Worm (Caenorhabditis elegans) whole organism, L1 larva: ENCODE measurements around the gene doxa-1.

Experiments
- aly-2 ChIP-seq: fragments of 150-350 bp; optimal IDR thresholded peaks from 2 replicates; lab custom pipeline; 2014; ENCODE audit warnings: missing biosample characterization, missing genetic modification characterization
- blmp-1 ChIP-seq: fragments of 150-350 bp; optimal IDR thresholded peaks from 2 replicates; lab custom pipeline; 2014; ENCODE audit warnings: missing biosample characterization, missing genetic modification characterization
- dpl-1 ChIP-seq, 3 experiments: fragments of 150-350 bp in 2 of 3; sonication (generic microtip) in 1 of 3; optimal IDR thresholded peaks; 2 replicates each; lab custom pipeline; 2014 to 2017; ENCODE audit warnings: missing biosample characterization in 3 of 3, missing genetic modification characterization in 3 of 3, missing genetic modification reagents in 3 of 3
- fkh-10 ChIP-seq: sonication (generic microtip); optimal IDR thresholded peaks from 2 replicates; lab custom pipeline; 2017; ENCODE audit warnings: missing biosample characterization, missing genetic modification reagents, missing genetic modification characterization
- nhr-237 ChIP-seq: fragments of 150-350 bp; optimal IDR thresholded peaks from 2 replicates; lab custom pipeline; 2014; ENCODE audit warnings: missing biosample characterization, missing genetic modification characterization
- nhr-76 ChIP-seq: sonication (generic microtip); optimal IDR thresholded peaks from 2 replicates; lab custom pipeline; 2017; ENCODE audit warnings: missing biosample characterization, missing genetic modification characterization
- unc-130 ChIP-seq: fragments of 150-350 bp; optimal IDR thresholded peaks from 2 replicates; lab custom pipeline; 2017; ENCODE audit warnings: missing biosample characterization, missing genetic modification characterization, inconsistent platforms

DNA sequence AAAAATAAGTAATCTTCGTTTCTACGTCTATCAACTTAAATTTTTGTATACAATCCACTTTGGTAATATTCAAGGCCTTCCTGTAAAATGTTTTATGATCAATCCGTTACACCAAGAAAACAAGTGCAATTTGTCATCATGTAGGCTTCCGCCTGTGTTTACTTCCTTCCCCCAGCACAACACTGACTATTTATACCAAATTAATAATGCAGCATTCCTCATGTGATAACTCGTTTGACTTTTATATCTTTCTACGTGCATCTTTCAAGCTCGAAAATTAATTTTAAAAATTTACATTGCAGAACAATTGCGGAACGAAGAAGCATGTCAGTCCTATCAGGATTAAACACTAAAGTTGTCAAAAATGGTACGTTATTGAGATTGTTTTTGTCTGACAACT, 26.4 kb upstream of the doxa-1 start, which contains the start of gene gsto-2:
- TF ChIP-seq aly-2 (no peak), fkh-10 (GFP tag; lab: Kevin White, UChicago) (no peak), nhr-237 (tag; lab: Kevin White, UChicago) (no peak), unc-130 (tag; lab: Kevin White, UChicago) (no peak), dpl-1 (GFP tag; optimal IDR thresholded peaks at IDR 0.05; lab: Kevin White, UChicago) (no peak), blmp-1 (tag; lab: Kevin White, UChicago) (no peak), nhr-76 (tag; lab: Kevin White, UChicago) (no peak)
